Worm (Caenorhabditis elegans): ENCODE results near the gene aqp-10.

The aqp-10 gene

DNA sequence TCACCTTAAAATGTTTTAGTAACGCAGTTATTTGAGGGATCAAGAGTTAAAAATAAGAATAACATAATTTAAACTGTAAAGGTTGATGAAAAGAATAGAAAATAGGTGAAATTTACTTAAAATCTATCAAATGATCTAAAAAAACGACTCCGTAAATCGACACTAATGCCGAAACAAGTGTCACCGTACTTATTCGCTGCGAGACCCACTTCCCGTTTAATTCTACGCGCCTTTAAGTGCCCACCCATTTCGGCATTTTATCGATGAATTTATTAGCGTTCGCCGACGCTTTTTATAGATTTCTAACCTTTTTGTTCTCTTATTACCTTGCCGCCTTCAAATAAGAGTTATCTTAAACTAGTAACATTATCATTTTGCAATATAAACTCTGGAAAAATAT is 23.6 kb downstream of the aqp-10 start, which contains the start of the genes Y53C12B.1 and nos-3 (continued):
- TF ChIP-seq nhr-47 (tag; optimal IDR thresholded peaks at IDR 0.05) (peak; percentile 80), lir-3 (tag; optimal IDR thresholded peaks at IDR 0.05; ENCODE audit: poor library complexity) (peak; percentile 63), aly-2 (tag; optimal IDR thresholded peaks at IDR 0.05) (peak; percentile 65), lin-35 (GFP tag; optimal IDR thresholded peaks at IDR 0.05) (peak; percentile 83 to 87), fkh-10 (GFP tag; optimal IDR thresholded peaks at IDR 0.05) (peak; percentile 27), aha-1 (tag; optimal IDR thresholded peaks at IDR 0.05) (no peak), elt-3 (tag; optimal IDR thresholded peaks at IDR 0.05) (peak in 3 of 6 experiments; percentile 8 to 81 (median 69)), vab-15 (tag; optimal IDR thresholded peaks at IDR 0.05) (peak; percentile 41), lin-39 (tag; optimal IDR thresholded peaks at IDR 0.05) (peak; percentile 55), pax-3 (tag; optimal IDR thresholded peaks at IDR 0.05) (peak; percentile 28), unc-30 (tag; optimal IDR thresholded peaks at IDR 0.05) (no peak), fkh-4 (tag; optimal IDR thresholded peaks at IDR 0.05; ENCODE audit: borderline replicate concordance) (no peak), lin-15B (tag; optimal IDR thresholded peaks at IDR 0.05) (peak; percentile 57), egl-13 (tag; optimal IDR thresholded peaks at IDR 0.05) (peak; percentile 39), blmp-1 (tag; optimal IDR thresholded peaks at IDR 0.05) (peak; percentile 74), fos-1 (tag; optimal IDR thresholded peaks at IDR 0.05) (peak; percentile 42), dpl-1 (GFP tag; optimal IDR thresholded peaks at IDR 0.05) (peak; percentile 71 to 81 (median 78)), hlh-4 (tag; optimal IDR thresholded peaks at IDR 0.05) (no peak), unc-130 (tag; optimal IDR thresholded peaks at IDR 0.05) (peak; percentile 73), ama-1 (optimal IDR thresholded peaks at IDR 0.05) (no peak), ztf-11 (tag; optimal IDR thresholded peaks at IDR 0.05) (no peak), dsc-1 (tag; optimal IDR thresholded peaks at IDR 0.05) (peak; percentile 57), irx-1 (tag; optimal IDR thresholded peaks at IDR 0.05) (peak; percentile 68), mab-9 (GFP tag; IDR thresholded peaks at IDR 0.05) (no peak), fkh-8 (tag; optimal IDR thresholded peaks at IDR 0.05) (peak; percentile 62), pag-3 (tag; optimal IDR thresholded peaks at IDR 0.05; ENCODE audit: borderline replicate concordance, insufficient read depth) (no peak), lin-14 (GFP tag; optimal IDR thresholded peaks at IDR 0.05) (peak; percentile 80), sptf-1 (tag; optimal IDR thresholded peaks at IDR 0.05) (no peak), snpc-4 (tag; optimal IDR thresholded peaks at IDR 0.05) (peak; percentile 27), lsy-2 (tag; optimal IDR thresholded peaks at IDR 0.05) (peak; percentile 99), unc-98 (GFP tag; IDR thresholded peaks at IDR 0.05) (no peak), nhr-19 (GFP tag; conservative IDR thresholded peaks at IDR 0.05) (peak; percentile 82), ceh-63 (GFP tag; optimal IDR thresholded peaks at IDR 0.05) (no peak), nhr-71 (tag; optimal IDR thresholded peaks at IDR 0.05) (peak; percentile 85), alr-1 (tag; optimal IDR thresholded peaks at IDR 0.05; ENCODE audit: borderline replicate concordance) (no peak), rnt-1 (tag; optimal IDR thresholded peaks at IDR 0.05) (peak; percentile 83), grh-1 (GFP tag; IDR thresholded peaks at IDR 0.05) (peak; percentile 63)

DNA sequence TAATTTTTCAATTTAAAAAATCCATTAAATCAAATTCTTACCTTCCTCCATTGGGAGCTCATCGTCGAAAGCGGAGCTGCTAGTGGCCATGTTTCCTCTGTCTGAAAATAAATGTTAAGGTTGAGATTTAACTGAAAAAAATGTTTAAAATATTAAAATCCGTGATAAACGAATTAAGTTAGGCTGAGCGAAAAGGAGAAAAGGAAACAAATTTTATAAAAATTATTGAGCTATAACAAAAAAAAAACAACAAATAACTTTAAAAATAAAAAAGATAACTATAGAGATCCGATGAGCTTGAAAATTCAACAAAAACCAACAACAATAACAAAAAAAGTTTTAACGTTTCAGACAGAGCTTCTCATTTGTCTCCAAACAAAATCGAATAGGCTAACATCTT is 26.9 kb downstream of the aqp-10 start, which contains the start of gene pno-1:
Gene pno-1, minus strand, starts transcription at position 101 of the 400 bp plus-strand sequence.
- TF ChIP-seq ceh-63 (GFP tag; optimal IDR thresholded peaks at IDR 0.05) (no peak), lin-15B (tag; optimal IDR thresholded peaks at IDR 0.05) (no peak), unc-130 (tag; optimal IDR thresholded peaks at IDR 0.05) (no peak), sptf-1 (tag; optimal IDR thresholded peaks at IDR 0.05) (no peak), mdl-1 (tag; optimal IDR thresholded peaks at IDR 0.05) (no peak), zip-4 (GFP tag; optimal IDR thresholded peaks at IDR 0.05) (no peak), lsy-2 (tag; optimal IDR thresholded peaks at IDR 0.05) (no peak)

DNA sequence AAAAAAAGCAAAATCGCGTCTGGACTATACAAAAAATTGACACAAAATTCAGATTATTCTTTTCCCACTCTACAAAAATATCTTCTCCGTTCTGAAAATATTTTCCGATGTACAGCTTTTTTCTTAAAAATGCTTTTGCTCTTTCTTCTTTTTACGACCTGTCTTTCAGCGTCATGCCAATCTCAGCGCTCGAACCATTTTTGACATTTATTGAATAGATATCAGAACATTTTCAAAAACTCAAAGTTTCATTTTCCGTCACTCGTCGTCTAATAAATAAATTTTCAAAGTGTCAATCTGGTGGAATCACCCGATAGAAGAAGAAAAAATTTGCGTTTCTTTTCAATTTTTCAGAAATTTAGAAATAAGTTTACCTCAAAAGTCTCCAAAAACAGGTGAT is 28.2 kb downstream of the aqp-10 start:
- no peak for TF ChIP-seq zip-4 (GFP tag; optimal IDR thresholded peaks at IDR 0.05)
- no peak for TF ChIP-seq tlp-1 (tag; optimal IDR thresholded peaks at IDR 0.05)
- no peak for TF ChIP-seq lin-35 (GFP tag; optimal IDR thresholded peaks at IDR 0.05)
- no peak for TF ChIP-seq unc-62 (GFP tag; optimal IDR thresholded peaks at IDR 0.05)
- no peak for TF ChIP-seq isw-1 (GFP tag; IDR thresholded peaks at IDR 0.05)
- TF ChIP-seq dsc-1 (tag; optimal IDR thresholded peaks at IDR 0.05), result no peak
- no peak for TF ChIP-seq nhr-28 (tag; optimal IDR thresholded peaks at IDR 0.05)
- TF ChIP-seq fkh-4 (tag; optimal IDR thresholded peaks at IDR 0.05; ENCODE audit: borderline replicate concordance), result no peak
- no peak for TF ChIP-seq mep-1 (tag; optimal IDR thresholded peaks at IDR 0.05)
- no peak for TF ChIP-seq pax-3 (tag; optimal IDR thresholded peaks at IDR 0.05)
- no peak for TF ChIP-seq sptf-1 (tag; optimal IDR thresholded peaks at IDR 0.05)
- no peak for TF ChIP-seq nhr-76 (tag; optimal IDR thresholded peaks at IDR 0.05)
- TF ChIP-seq egl-13 (tag; optimal IDR thresholded peaks at IDR 0.05), result no peak

Measured in whole organism, L1 larva.